Fruit fly (Drosophila melanogaster) whole organism, embryonic: ENCODE results near the gene Nulp1.
A peak's percentile ranks its signal among the peaks of the same experiment; 100 is the strongest.

Source experiments
- CG11085 ChIP-seq: fragments of 200-800 bp; sonication (Bioruptor generic); IDR thresholded peaks from 2 replicates; pipeline ENCODE4 v1.3.6; 2022; ENCODE audit warnings: missing biosample characterization, missing genetic modification characterization
- CG13287 ChIP-seq: fragments of 200-800 bp; sonication (Bioruptor generic); IDR thresholded peaks from 2 replicates; pipeline ENCODE4 v1.3.6; 2022; ENCODE audit warnings: missing biosample characterization, missing genetic modification characterization; ENCODE audit not compliant: partially characterized antibody
- CG1603 ChIP-seq: fragments of 200-800 bp; sonication (Bioruptor generic); optimal IDR thresholded peaks from 2 replicates; lab custom pipeline; 2019; ENCODE audit warnings: missing biosample characterization, mild to moderate bottlenecking, missing genetic modification characterization, moderate library complexity
- CG16813 ChIP-seq: fragments of 200-800 bp; sonication (Bioruptor generic); IDR thresholded peaks from 3 replicates; pipeline ENCODE4 v1.3.6; 2022; ENCODE audit warnings: missing biosample characterization, missing genetic modification characterization; ENCODE audit not compliant: partially characterized antibody
- CG32767 ChIP-seq: fragments of 200-800 bp; sonication (Bioruptor generic); IDR thresholded peaks from 2 replicates; pipeline ENCODE4 v1.3.6; 2022; ENCODE audit warnings: missing biosample characterization, missing genetic modification characterization
- CG32772 ChIP-seq: fragments of 200-800 bp; sonication (Bioruptor generic); IDR thresholded peaks from 2 replicates; pipeline ENCODE4 v1.3.6; 2022; ENCODE audit warnings: missing biosample characterization, missing genetic modification characterization
- CG3726 ChIP-seq: fragments of 200-800 bp; sonication (Bioruptor generic); IDR thresholded peaks from 3 replicates; pipeline ENCODE4, ENCODE4 v1.3.6; 2022; ENCODE audit warnings: missing biosample characterization, missing genetic modification characterization
- CG3847 ChIP-seq: fragments of 200-800 bp; sonication (Bioruptor generic); IDR thresholded peaks from 2 replicates; pipeline ENCODE4 v1.3.6; 2022; ENCODE audit warnings: missing biosample characterization, missing genetic modification characterization
- Dad ChIP-seq: fragments of 200-800 bp; sonication (Bioruptor generic); optimal IDR thresholded peaks from 3 replicates; lab custom pipeline; 2016; ENCODE audit warnings: missing biosample characterization, missing genetic modification characterization
- Dfd ChIP-seq, 2 experiments: fragments of >200 bp; optimal IDR thresholded peaks; 2 replicates each; lab custom pipeline; 2017; ENCODE audit warnings: missing biosample characterization in 2 of 2, missing genetic modification characterization in 2 of 2
- Dp ChIP-seq: fragments of 200-800 bp; sonication (Bioruptor generic); optimal IDR thresholded peaks from 2 replicates; lab custom pipeline; 2018; ENCODE audit warnings: missing biosample characterization, mild to moderate bottlenecking, missing genetic modification characterization, moderate library complexity
- E2f2 ChIP-seq: fragments of 200-800 bp; sonication (Bioruptor generic); IDR thresholded peaks from 2 replicates; pipeline ENCODE4 v1.3.6; 2022; ENCODE audit warnings: missing biosample characterization, missing genetic modification characterization
- Ets65A ChIP-seq: fragments of 200-800 bp; sonication (Bioruptor generic); peaks from one replicate; lab custom pipeline; 2016; ENCODE audit warnings: missing biosample characterization, missing genetic modification characterization
- HLH54F ChIP-seq: fragments of 200-800 bp; sonication (Bioruptor generic); optimal IDR thresholded peaks from 3 replicates; lab custom pipeline; 2016; ENCODE audit warnings: missing biosample characterization, missing genetic modification characterization
- HmgZ ChIP-seq: fragments of 200-800 bp; sonication (Bioruptor generic); optimal IDR thresholded peaks from 2 replicates; lab custom pipeline; 2018; ENCODE audit warnings: missing biosample characterization, mild to moderate bottlenecking, missing genetic modification characterization
- Lhr ChIP-seq: fragments of 200-800 bp; sonication (Bioruptor generic); optimal IDR thresholded peaks from 3 replicates; lab custom pipeline; 2017; ENCODE audit warnings: mild to moderate bottlenecking, missing biosample characterization, missing genetic modification reagents, missing genetic modification characterization
- MBD-R2 ChIP-seq: fragments of 200-800 bp; sonication (Bioruptor generic); IDR thresholded peaks from 2 replicates; pipeline ENCODE4 v1.3.6; 2022; ENCODE audit warnings: missing biosample characterization, missing genetic modification characterization
- MESR4 ChIP-seq: fragments of 200-800 bp; sonication (Bioruptor generic); optimal IDR thresholded peaks from 2 replicates; lab custom pipeline; 2018; ENCODE audit warnings: missing biosample characterization, mild to moderate bottlenecking, missing genetic modification characterization, moderate library complexity
- Max ChIP-seq: fragments of 200-800 bp; sonication (Bioruptor generic); optimal IDR thresholded peaks from 2 replicates; lab custom pipeline; 2016; ENCODE audit warnings: missing biosample characterization, mild to moderate bottlenecking, missing genetic modification characterization
- Side ChIP-seq: fragments of 200-800 bp; sonication (Bioruptor generic); optimal IDR thresholded peaks from 2 replicates; lab custom pipeline; 2016; ENCODE audit warnings: missing biosample characterization, missing genetic modification characterization
- Sry-δ ChIP-seq: fragments of 200-800 bp; sonication (Bioruptor generic); optimal IDR thresholded peaks from 2 replicates; lab custom pipeline; 2016; ENCODE audit warnings: missing biosample characterization, missing genetic modification characterization
- Trl ChIP-seq, 3 experiments: fragments of >200 bp in 2 of 3; fragments of 200-800 bp in 1 of 3; sonication (Bioruptor generic) in 1 of 3; optimal IDR thresholded peaks; 2 replicates in 1 of 3; 3 replicates in 2 of 3; lab custom pipeline; 2016 to 2017; ENCODE audit warnings: missing biosample characterization in 1 of 3, missing genetic modification characterization in 1 of 3
- Xbp1 ChIP-seq: fragments of 200-800 bp; sonication (Bioruptor generic); optimal IDR thresholded peaks from 3 replicates; lab custom pipeline; 2016; ENCODE audit warnings: missing biosample characterization, mild to moderate bottlenecking, missing genetic modification characterization
- amos ChIP-seq: fragments of 200-800 bp; sonication (Bioruptor generic); IDR thresholded peaks from 2 replicates; pipeline ENCODE4 v1.3.6; 2022; ENCODE audit warnings: missing biosample characterization, missing genetic modification characterization; ENCODE audit not compliant: partially characterized antibody
- ap ChIP-seq: fragments of 200-800 bp; sonication (Bioruptor generic); IDR thresholded peaks from 2 replicates; pipeline ENCODE4 v1.3.6; 2022; ENCODE audit warnings: missing biosample characterization, missing genetic modification characterization
- cad ChIP-seq: fragments of >200 bp; optimal IDR thresholded peaks from 2 replicates; lab custom pipeline; 2017; ENCODE audit warnings: missing biosample characterization, missing genetic modification characterization
- crc ChIP-seq: fragments of 200-800 bp; sonication (Bioruptor generic); optimal IDR thresholded peaks from 2 replicates; lab custom pipeline; 2016; ENCODE audit warnings: missing biosample characterization, missing genetic modification characterization
- da ChIP-seq: fragments of 200-800 bp; sonication (Bioruptor generic); optimal IDR thresholded peaks from 2 replicates; lab custom pipeline; 2016; ENCODE audit warnings: missing biosample characterization, missing genetic modification characterization
- danr ChIP-seq: fragments of 200-800 bp; sonication (Bioruptor generic); IDR thresholded peaks from 2 replicates; pipeline ENCODE4 v1.3.6; 2022; ENCODE audit warnings: missing biosample characterization, missing genetic modification characterization
- dimm ChIP-seq: fragments of 200-800 bp; sonication (Bioruptor generic); IDR thresholded peaks from 2 replicates; pipeline ENCODE4 v1.3.6; 2022; ENCODE audit warnings: missing biosample characterization, missing genetic modification characterization
- eyg ChIP-seq: fragments of 200-800 bp; sonication (Bioruptor generic); optimal IDR thresholded peaks from 3 replicates; lab custom pipeline; 2016; ENCODE audit warnings: missing biosample characterization, missing genetic modification characterization
- ftz-f1 ChIP-seq: fragments of 200-800 bp; sonication (Bioruptor generic); optimal IDR thresholded peaks from 2 replicates; lab custom pipeline; 2016; ENCODE audit warnings: missing biosample characterization, missing genetic modification characterization
- gro ChIP-seq: fragments of 200-800 bp; sonication (Bioruptor generic); optimal IDR thresholded peaks from 2 replicates; lab custom pipeline; 2016; ENCODE audit warnings: missing biosample characterization, missing genetic modification characterization
- ind ChIP-seq: fragments of 200-800 bp; sonication (Bioruptor generic); optimal IDR thresholded peaks from 3 replicates; lab custom pipeline; 2016; ENCODE audit warnings: missing biosample characterization, missing genetic modification characterization
- pb ChIP-seq: fragments of 200-800 bp; sonication (Bioruptor generic); optimal IDR thresholded peaks from 3 replicates; lab custom pipeline; 2016; ENCODE audit warnings: missing biosample characterization, missing genetic modification characterization
- repo ChIP-seq: fragments of 200-800 bp; sonication (Bioruptor generic); optimal IDR thresholded peaks from 2 replicates; lab custom pipeline; 2016; ENCODE audit warnings: missing biosample characterization, missing genetic modification characterization
- rib ChIP-seq: fragments of 200-800 bp; sonication (Bioruptor generic); IDR thresholded peaks from 2 replicates; pipeline ENCODE4 v1.3.6; 2022; ENCODE audit warnings: missing biosample characterization, missing genetic modification characterization
- slbo ChIP-seq: fragments of 200-800 bp; sonication (Bioruptor generic); IDR thresholded peaks from 2 replicates; pipeline ENCODE4 v1.3.6; 2022; ENCODE audit warnings: missing biosample characterization, missing genetic modification characterization
- sob ChIP-seq: fragments of 200-800 bp; sonication (Bioruptor generic); IDR thresholded peaks from 2 replicates; pipeline ENCODE4 v1.3.6; 2022; ENCODE audit warnings: missing biosample characterization, missing genetic modification characterization
- sug ChIP-seq: fragments of 200-800 bp; optimal IDR thresholded peaks from 2 replicates; lab custom pipeline; 2019; ENCODE audit warnings: missing biosample characterization, mild to moderate bottlenecking, missing genetic modification characterization, moderate library complexity
- vnd ChIP-seq: fragments of 200-800 bp; sonication (Bioruptor generic); IDR thresholded peaks from 3 replicates; pipeline ENCODE4 v1.3.6; 2022; ENCODE audit warnings: missing biosample characterization, missing genetic modification characterization; ENCODE audit not compliant: partially characterized antibody
- zfh2 ChIP-seq: fragments of 200-800 bp; sonication (Bioruptor generic); optimal IDR thresholded peaks from 2 replicates; lab custom pipeline; 2016; ENCODE audit warnings: missing biosample characterization, missing genetic modification characterization

Gene Nulp1

dm6 chr3L:8110171-8110570 is at the start of gene Nulp1 (continued):
- peak; percentile 60 for TF ChIP-seq gro
- peak; percentile 74 for TF ChIP-seq slbo (GFP tag; lab: Robert Waterston, UW)
- no peak for TF ChIP-seq ap (GFP tag; lab: Robert Waterston, UW)
- TF ChIP-seq MESR4, result peak; percentile 60
- peak; percentile 58 for TF ChIP-seq ftz-f1 (GFP tag; lab: Kevin White, UChicago)
- TF ChIP-seq CG11085, result no peak
- TF ChIP-seq cad (GFP tag; lab: Kevin White, UChicago), result no peak
- peak; percentile 65 for TF ChIP-seq CG3847 (GFP tag; lab: Robert Waterston, UW)
- TF ChIP-seq sug (tag; lab: Kevin White, UChicago), result peak; percentile 70
- peak; percentile 58 for TF ChIP-seq CG1603
- peak; percentile 41 for TF ChIP-seq sob (GFP tag; lab: Robert Waterston, UW)
- peak; percentile 33 for TF ChIP-seq Sry-δ (GFP tag; lab: Kevin White, UChicago)
- peak; percentile 9 for TF ChIP-seq eyg (GFP tag; lab: Kevin White, UChicago)
- no peak for TF ChIP-seq repo (GFP tag; lab: Kevin White, UChicago)
- no peak for TF ChIP-seq pb (GFP tag; lab: Kevin White, UChicago)
- TF ChIP-seq E2f2 (GFP tag; lab: Robert Waterston, UW), result peak; percentile 94
- no peak for TF ChIP-seq danr (GFP tag; lab: Robert Waterston, UW)
- no peak for TF ChIP-seq crc (GFP tag; lab: Kevin White, UChicago)
- peak; percentile 16; the same call in 1 of the 2 replicates for TF ChIP-seq amos
- peak; percentile 57 for TF ChIP-seq da (GFP tag; lab: Kevin White, UChicago)
- 0 out of 3 replicates have a peak, but pooled peaks have one; percentile 15 for TF ChIP-seq vnd (GFP tag; lab: Robert Waterston, UW)
- TF ChIP-seq rib, result peak; percentile 57; the same call in 1 of the 2 replicates
- TF ChIP-seq CG32767 (GFP tag; lab: Robert Waterston, UW), result no peak
- TF ChIP-seq HLH54F (GFP tag; lab: Kevin White, UChicago), result peak; percentile 55
- TF ChIP-seq Max, result peak; percentile 37
- peak; percentile 49 for TF ChIP-seq HmgZ (tag; lab: Kevin White, UChicago)
- no peak for TF ChIP-seq dimm (GFP tag; lab: Robert Waterston, UW)
- peak; percentile 70 for TF ChIP-seq CG32772 (GFP tag; lab: Robert Waterston, UW)
- TF ChIP-seq Lhr (GFP tag; lab: Kevin White, UChicago), result peak; percentile 11
- peak; percentile 26 for TF ChIP-seq Side
- no peak for TF ChIP-seq Dad (GFP tag; lab: Kevin White, UChicago)
- TF ChIP-seq ind (GFP tag; lab: Kevin White, UChicago), result peak; percentile 21
- peak; percentile 18 for TF ChIP-seq zfh2 (GFP tag; lab: Kevin White, UChicago)
- TF ChIP-seq Ets65A (GFP tag; lab: Kevin White, UChicago), result peak; percentile 94
- no peak for TF ChIP-seq Dfd (GFP tag; optimal IDR thresholded peaks at IDR 0.05; lab: Kevin White, UChicago)
- TF ChIP-seq Dp, result peak; percentile 89
- peak; percentile 35 for TF ChIP-seq Xbp1 (GFP tag; lab: Kevin White, UChicago)
- no peak for TF ChIP-seq Trl (optimal IDR thresholded peaks at IDR 0.05; lab: Kevin White, UChicago)
- TF ChIP-seq Trl (GFP tag; optimal IDR thresholded peaks at IDR 0.05; lab: Kevin White, UChicago), result peak; percentile 34
- TF ChIP-seq MBD-R2, result peak; percentile 93
- TF ChIP-seq CG16813, result peak; percentile 12; the same call in 1 of the 3 replicates
- no peak for TF ChIP-seq CG3726
- peak; percentile 22; the same call in 1 of the 2 replicates for TF ChIP-seq CG13287 (GFP tag; lab: Robert Waterston, UW)
